Worm (Caenorhabditis elegans) whole organism, L2 larva: ENCODE data around the gene Y51H4A.25.

Experiments
- C34F6.9 ChIP-seq: fragments of 150-350 bp; optimal IDR thresholded peaks from 2 replicates; lab custom pipeline; 2014; ENCODE audit warnings: missing biosample characterization, missing genetic modification characterization
- F13H6.1 ChIP-seq: sonication (generic microtip); optimal IDR thresholded peaks from 2 replicates; lab custom pipeline; 2016; ENCODE audit warnings: missing genetic modification characterization, missing compliant biosample characterization
- R02D3.7 ChIP-seq: fragments of 150-350 bp; optimal IDR thresholded peaks from 2 replicates; lab custom pipeline; 2014; ENCODE audit warnings: missing biosample characterization, missing genetic modification characterization
- ZK546.5 ChIP-seq: sonication (generic microtip); optimal IDR thresholded peaks from 2 replicates; lab custom pipeline; 2017; ENCODE audit warnings: missing biosample characterization, missing genetic modification characterization
- alr-1 ChIP-seq: fragments of 150-350 bp; optimal IDR thresholded peaks from 2 replicates; lab custom pipeline; 2014; ENCODE audit warnings: missing biosample characterization, missing genetic modification characterization
- aly-2 ChIP-seq: fragments of 150-350 bp; optimal IDR thresholded peaks from 2 replicates; lab custom pipeline; 2014; ENCODE audit warnings: missing biosample characterization, missing genetic modification characterization
- ama-1 ChIP-seq: fragments of 150-350 bp; optimal IDR thresholded peaks from 2 replicates; lab custom pipeline; 2018; ENCODE audit warnings: inconsistent platforms
- ceh-16 ChIP-seq: fragments of 150-350 bp; optimal IDR thresholded peaks from 2 replicates; lab custom pipeline; 2014; ENCODE audit warnings: missing biosample characterization, missing genetic modification characterization
- crh-2 ChIP-seq: sonication (generic microtip); optimal IDR thresholded peaks from 2 replicates; lab custom pipeline; 2017; ENCODE audit warnings: missing biosample characterization, missing genetic modification characterization
- egl-27 ChIP-seq: sonication (generic microtip); optimal IDR thresholded peaks from 3 replicates; lab custom pipeline; 2017; ENCODE audit warnings: missing biosample characterization, missing genetic modification reagents, missing genetic modification characterization
- fos-1 ChIP-seq: fragments of 150-350 bp; optimal IDR thresholded peaks from 2 replicates; lab custom pipeline; 2014; ENCODE audit warnings: missing biosample characterization, missing genetic modification characterization
- lin-39 ChIP-seq: fragments of 150-350 bp; optimal IDR thresholded peaks from 2 replicates; lab custom pipeline; 2014; ENCODE audit warnings: missing biosample characterization, missing genetic modification reagents, missing genetic modification characterization
- mbf-1 ChIP-seq: sonication (generic microtip); optimal IDR thresholded peaks from 2 replicates; lab custom pipeline; 2017; ENCODE audit warnings: missing biosample characterization, missing genetic modification characterization
- mdl-1 ChIP-seq, 2 experiments: fragments of 150-350 bp in 1 of 2; sonication (generic microtip) in 1 of 2; optimal IDR thresholded peaks; 2 replicates each; lab custom pipeline; 2017; ENCODE audit warnings: missing biosample characterization in 2 of 2, missing genetic modification characterization in 2 of 2
- nhr-129 ChIP-seq: fragments of 150-350 bp; optimal IDR thresholded peaks from 2 replicates; lab custom pipeline; 2014; ENCODE audit warnings: missing biosample characterization, missing genetic modification characterization
- nhr-21 ChIP-seq: fragments of 150-350 bp; optimal IDR thresholded peaks from 2 replicates; lab custom pipeline; 2014; ENCODE audit warnings: missing biosample characterization, missing genetic modification characterization
- nhr-237 ChIP-seq: fragments of 150-350 bp; optimal IDR thresholded peaks from 2 replicates; lab custom pipeline; 2014; ENCODE audit warnings: missing biosample characterization, missing genetic modification characterization
- nhr-25 ChIP-seq: fragments of 150-350 bp; sonication (generic microtip); optimal IDR thresholded peaks from 3 replicates; lab custom pipeline; 2014; ENCODE audit warnings: missing biosample characterization, missing genetic modification characterization
- nhr-6 ChIP-seq: fragments of 150-350 bp; optimal IDR thresholded peaks from 2 replicates; lab custom pipeline; 2014; ENCODE audit warnings: missing biosample characterization, missing genetic modification characterization
- nhr-77 ChIP-seq: fragments of 150-350 bp; optimal IDR thresholded peaks from 2 replicates; lab custom pipeline; 2014; ENCODE audit warnings: missing biosample characterization, missing genetic modification characterization
- peb-1 ChIP-seq: fragments of 150-350 bp; optimal IDR thresholded peaks from 2 replicates; lab custom pipeline; 2014; ENCODE audit warnings: missing biosample characterization, missing genetic modification characterization
- sma-3 ChIP-seq: sonication (generic microtip); optimal IDR thresholded peaks from 2 replicates; lab custom pipeline; 2016; ENCODE audit warnings: missing genetic modification reagents, missing genetic modification characterization, missing compliant biosample characterization
- snpc-4 ChIP-seq: fragments of 150-350 bp; optimal IDR thresholded peaks from 2 replicates; lab custom pipeline; 2014; ENCODE audit warnings: missing biosample characterization, missing genetic modification characterization
- unc-39 ChIP-seq: fragments of 150-350 bp; optimal IDR thresholded peaks from 2 replicates; lab custom pipeline; 2014; ENCODE audit warnings: missing biosample characterization, missing genetic modification characterization
- unc-55 ChIP-seq: fragments of 150-350 bp; sonication (generic microtip); optimal IDR thresholded peaks from 3 replicates; lab custom pipeline; 2014; ENCODE audit warnings: missing biosample characterization, missing genetic modification reagents, missing genetic modification characterization
- unc-62 ChIP-seq: fragments of 150-350 bp; optimal IDR thresholded peaks from 2 replicates; lab custom pipeline; 2014; ENCODE audit warnings: missing biosample characterization, missing genetic modification reagents, missing genetic modification characterization
- zag-1 ChIP-seq: fragments of 150-350 bp; optimal IDR thresholded peaks from 2 replicates; lab custom pipeline; 2014; ENCODE audit warnings: missing biosample characterization, missing genetic modification characterization
- ztf-1 ChIP-seq: fragments of 200-800 bp; sonication (Bioruptor generic); conservative IDR thresholded peaks from 2 replicates; pipeline ENCODE4 v1.3.6; 2022; ENCODE audit warnings: missing genetic modification characterization, missing compliant biosample characterization
- ztf-11 ChIP-seq: sonication (generic microtip); optimal IDR thresholded peaks from 2 replicates; lab custom pipeline; 2017; ENCODE audit warnings: missing biosample characterization, missing genetic modification characterization
- ztf-4 ChIP-seq: fragments of 150-350 bp; optimal IDR thresholded peaks from 2 replicates; lab custom pipeline; 2014; ENCODE audit warnings: missing biosample characterization, missing genetic modification characterization

Y51H4A.25 gene

DNA sequence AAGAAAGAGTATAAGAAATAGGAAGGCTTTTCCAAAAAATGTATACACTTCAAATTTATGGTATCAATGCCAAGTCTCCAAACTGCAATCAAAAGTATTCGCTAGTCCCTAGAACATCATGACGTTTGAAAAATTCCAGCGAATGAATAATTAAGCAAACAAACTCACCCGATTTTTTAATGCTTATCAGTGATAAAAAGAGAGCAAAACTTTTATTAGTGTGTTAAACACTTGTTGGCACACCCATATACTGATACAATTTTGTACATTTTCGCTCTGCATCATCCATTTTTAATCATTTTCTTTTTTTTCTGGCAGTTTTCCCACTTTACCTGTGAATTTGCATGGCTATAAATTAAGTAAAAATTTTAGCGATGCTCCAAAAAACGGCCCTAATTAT is at the start of gene Y51H4A.25:
Y51H4A.25 (plus strand) TSS at position 373 of the 400 bp plus-strand sequence.
- TF ChIP-seq zag-1: no peak
- TF ChIP-seq nhr-6 (tag; lab: Kevin White, UChicago): no peak
- TF ChIP-seq ztf-4 (tag; lab: Kevin White, UChicago): no peak
- no peak for TF ChIP-seq alr-1 (tag; lab: Kevin White, UChicago)
- no peak for TF ChIP-seq sma-3 (GFP tag; lab: Kevin White, UChicago)
- TF ChIP-seq nhr-129 (tag; lab: Kevin White, UChicago): no peak
- TF ChIP-seq ceh-16 (tag; lab: Kevin White, UChicago): no peak
- TF ChIP-seq unc-39 (tag; lab: Kevin White, UChicago): no peak
- peak; percentile 98 for TF ChIP-seq fos-1

ce11 chrIV:16694567-16694966 is 41.6 kb upstream of the Y51H4A.25 start, which contains the start of gene Y51H4A.941:
Gene Y51H4A.941, minus strand, starts transcription at chrIV:16694667.
- TF ChIP-seq nhr-6 (tag; lab: Kevin White, UChicago) (no peak), mdl-1 (tag; optimal IDR thresholded peaks at IDR 0.05; lab: Kevin White, UChicago) (no peak), R02D3.7 (no peak), F13H6.1 (tag; lab: Kevin White, UChicago) (no peak), nhr-129 (tag; lab: Kevin White, UChicago) (no peak), peb-1 (no peak), egl-27 (no peak), ceh-16 (tag; lab: Kevin White, UChicago) (no peak), unc-55 (no peak), sma-3 (GFP tag; lab: Kevin White, UChicago) (no peak), nhr-21 (no peak), aly-2 (tag; lab: Kevin White, UChicago) (no peak)

- TF ChIP-seq unc-55: peak; percentile 20
- no peak for TF ChIP-seq mbf-1 (tag; lab: Kevin White, UChicago)
Observed at ce11 chrIV:16696422-16696821, 39.7 kb upstream of the Y51H4A.25 start.

DNA sequence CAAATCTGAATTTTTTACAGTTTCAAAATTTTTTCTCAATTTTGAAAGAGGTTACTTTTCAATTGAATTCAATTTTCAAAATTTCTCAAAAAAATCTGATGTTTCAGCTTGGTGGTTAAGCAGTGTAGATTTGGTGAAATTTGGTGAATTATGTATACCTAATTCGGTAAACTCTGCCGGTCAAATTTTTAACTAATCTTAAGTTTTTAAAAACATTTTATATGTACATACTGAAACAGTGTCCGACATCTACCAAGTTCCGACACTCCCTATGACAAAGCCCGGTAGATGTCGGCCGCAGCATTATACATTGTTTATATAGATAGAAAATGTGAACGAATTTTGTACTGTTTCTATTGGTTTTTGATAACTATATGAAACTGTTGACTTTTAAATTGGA is 29.2 kb upstream of the Y51H4A.25 start:
- TF ChIP-seq crh-2 (tag; lab: Kevin White, UChicago) (no peak), ztf-1 (no peak), lin-39 (no peak), snpc-4 (tag; lab: Kevin White, UChicago) (no peak), ztf-11 (no peak), mbf-1 (tag; lab: Kevin White, UChicago) (no peak)

DNA sequence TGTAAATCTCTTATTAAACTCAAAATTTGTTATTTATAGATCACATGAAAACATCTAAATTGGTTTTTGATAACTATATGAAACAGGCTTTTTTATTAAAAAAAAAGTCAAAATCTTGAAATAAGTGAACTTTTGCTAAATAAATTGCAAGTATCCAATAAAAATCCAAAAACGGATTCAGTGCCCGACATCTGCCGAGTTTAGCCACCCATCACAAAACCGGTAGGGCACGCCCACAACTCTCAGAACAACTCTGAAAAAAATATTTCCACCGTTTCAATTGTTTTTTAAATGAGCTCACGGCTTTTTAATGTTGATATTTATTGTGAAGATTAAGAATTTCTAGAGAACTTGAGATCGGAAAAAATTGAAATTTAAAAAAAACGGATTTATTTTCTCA is 26.4 kb upstream of the Y51H4A.25 start:
- TF ChIP-seq nhr-237 (tag; lab: Kevin White, UChicago): no peak
- no peak for TF ChIP-seq peb-1
- no peak for TF ChIP-seq crh-2 (tag; lab: Kevin White, UChicago)
- TF ChIP-seq, all 48 proteins: peak for 0

DNA sequence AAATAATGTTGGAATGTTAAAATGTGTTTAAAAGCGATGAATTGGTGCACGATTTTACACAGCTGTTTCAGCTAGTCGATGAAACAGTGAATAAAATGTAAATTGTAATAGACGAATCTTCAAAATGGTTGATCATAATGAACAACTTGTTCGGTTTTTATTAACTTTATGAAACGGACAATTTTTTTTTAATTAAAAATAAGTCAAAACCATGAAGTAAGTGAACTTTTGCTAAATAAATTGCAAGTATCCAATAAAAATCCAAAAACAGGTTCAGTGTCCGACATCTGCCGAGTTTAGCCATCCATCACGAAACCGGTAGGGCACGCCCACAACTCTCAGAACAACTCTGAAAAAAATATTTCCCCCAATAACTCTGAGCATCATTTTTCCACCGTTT is 25.8 kb upstream of the Y51H4A.25 start:
- TF ChIP-seq unc-39 (tag; lab: Kevin White, UChicago): no peak
- no peak for TF ChIP-seq nhr-77 (tag; lab: Kevin White, UChicago)
- no peak for TF ChIP-seq alr-1 (tag; lab: Kevin White, UChicago)
- TF ChIP-seq C34F6.9 (tag; lab: Kevin White, UChicago): no peak

DNA sequence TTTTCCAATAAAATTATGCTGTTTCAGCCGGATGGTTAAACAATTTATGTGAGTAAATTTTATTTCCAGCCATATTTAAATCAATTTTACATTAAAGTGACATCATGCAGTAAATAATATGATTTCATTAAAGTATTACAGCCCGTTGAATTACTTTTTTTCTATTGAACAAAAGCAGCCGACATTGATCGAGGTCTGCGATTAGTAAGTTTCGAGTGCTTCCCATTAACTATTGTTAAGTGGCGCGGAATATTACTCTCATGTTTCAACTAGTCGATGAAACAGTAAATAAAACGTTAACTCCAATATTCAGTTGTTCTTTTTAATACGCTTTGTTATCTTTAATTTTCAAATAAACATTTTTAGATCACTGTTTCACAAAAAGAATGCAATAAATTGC is 17.5 kb upstream of the Y51H4A.25 start:
- TF ChIP-seq ztf-11: no peak
- no peak for TF ChIP-seq snpc-4 (tag; lab: Kevin White, UChicago)
- no peak for TF ChIP-seq unc-55
- no peak for TF ChIP-seq peb-1
- no peak for TF ChIP-seq crh-2 (tag; lab: Kevin White, UChicago)
- TF ChIP-seq, all 48 proteins: peak for 0

ce11 chrIV:16720412-16720811 is 15.7 kb upstream of the Y51H4A.25 start, which contains the start of gene Y51H4A.22:
Gene Y51H4A.22, plus strand, starts transcription at chrIV:16720712.
- TF ChIP-seq zag-1 (no peak), nhr-25 (tag; lab: Kevin White, UChicago) (no peak), fos-1 (no peak), ama-1 (lab: Kevin White, UChicago) (no peak), nhr-6 (tag; lab: Kevin White, UChicago) (no peak), unc-62 (no peak), aly-2 (tag; lab: Kevin White, UChicago) (no peak), ceh-16 (tag; lab: Kevin White, UChicago) (no peak), ztf-4 (tag; lab: Kevin White, UChicago) (no peak), mbf-1 (tag; lab: Kevin White, UChicago) (no peak), ZK546.5 (tag; lab: Kevin White, UChicago) (no peak), nhr-21 (no peak), unc-39 (tag; lab: Kevin White, UChicago) (no peak)
